Fruit fly (Drosophila melanogaster) whole organism, wandering third instar larva: ENCODE results near the gene Golgin84.
A peak's percentile ranks its signal among the peaks of the same experiment; 100 is the strongest.

Experiments
- Abd-B ChIP-seq: fragments of >200 bp; optimal IDR thresholded peaks from 2 replicates; lab custom pipeline; 2017; ENCODE audit warnings: missing biosample characterization, missing genetic modification characterization
- CG32264 ChIP-seq: fragments of 200-800 bp; sonication (Bioruptor generic); optimal IDR thresholded peaks from 2 replicates; lab custom pipeline; 2016; ENCODE audit warnings: missing biosample characterization, missing genetic modification characterization
- CG9705 ChIP-seq: fragments of 200-800 bp; sonication (Bioruptor generic); optimal IDR thresholded peaks from 2 replicates; lab custom pipeline; 2018; ENCODE audit warnings: missing biosample characterization, mild to moderate bottlenecking, missing genetic modification characterization
- CrebA ChIP-seq: fragments of 200-800 bp; sonication (Bioruptor generic); optimal IDR thresholded peaks from 2 replicates; lab custom pipeline; 2016; ENCODE audit warnings: missing biosample characterization, mild to moderate bottlenecking, missing genetic modification characterization, borderline replicate concordance
- Dfd ChIP-seq: fragments of >200 bp; optimal IDR thresholded peaks from 2 replicates; lab custom pipeline; 2017; ENCODE audit warnings: missing biosample characterization, missing genetic modification characterization
- Dif ChIP-seq: fragments of 200-275, 200-300 bp; sonication (Bioruptor generic); optimal IDR thresholded peaks from 2 replicates; lab custom pipeline; 2018; ENCODE audit warnings: missing biosample characterization, missing genetic modification characterization; ENCODE audit not compliant: partially characterized antibody
- GATAd ChIP-seq: sonication (Bioruptor generic); optimal IDR thresholded peaks from 2 replicates; lab custom pipeline; 2016; ENCODE audit warnings: missing biosample characterization, missing genetic modification characterization
- HLH106 ChIP-seq: fragments of 200-800 bp; optimal IDR thresholded peaks from 3 replicates; lab custom pipeline; 2019; ENCODE audit warnings: missing biosample characterization, mild to moderate bottlenecking, missing genetic modification characterization, moderate library complexity
- Hr83 ChIP-seq: fragments of 200-300 bp; sonication (Bioruptor generic); optimal IDR thresholded peaks from 2 replicates; lab custom pipeline; 2016; ENCODE audit warnings: missing biosample characterization, mild to moderate bottlenecking, missing genetic modification characterization, moderate library complexity; ENCODE audit not compliant: poor library complexity, severe bottlenecking
- Mio ChIP-seq: sonication (Bioruptor generic); optimal IDR thresholded peaks from 2 replicates; lab custom pipeline; 2016; ENCODE audit warnings: missing biosample characterization, missing genetic modification characterization
- Myc ChIP-seq: fragments of >200 bp; optimal IDR thresholded peaks from 2 replicates; lab custom pipeline; 2017
- N ChIP-seq: fragments of >200 bp; optimal IDR thresholded peaks from 2 replicates; lab custom pipeline; 2018; ENCODE audit warnings: missing biosample characterization, missing external identifiers, missing genetic modification characterization
- OdsH ChIP-seq: fragments of 200-800 bp; sonication (Bioruptor generic); optimal IDR thresholded peaks from 2 replicates; lab custom pipeline; 2016; ENCODE audit warnings: missing biosample characterization, mild to moderate bottlenecking, missing genetic modification characterization
- Rel ChIP-seq, 2 experiments: fragments of 200-800 bp; sonication (Bioruptor generic) in 1 of 2; optimal IDR thresholded peaks; 2 replicates in 1 of 2; 3 replicates in 1 of 2; lab custom pipeline; 2016 to 2019; ENCODE audit warnings: mild to moderate bottlenecking in 2 of 2, missing biosample characterization in 2 of 2, missing genetic modification characterization in 2 of 2, moderate library complexity in 1 of 2
- Sp1 ChIP-seq: fragments of 200-800 bp; sonication (Bioruptor generic); optimal IDR thresholded peaks from 3 replicates; lab custom pipeline; 2019; ENCODE audit warnings: missing biosample characterization, mild to moderate bottlenecking, missing genetic modification characterization, moderate library complexity
- Vsx2 ChIP-seq: fragments of 200-300, 225-300 bp; sonication (Bioruptor generic); optimal IDR thresholded peaks from 2 replicates; lab custom pipeline; 2018; ENCODE audit warnings: missing biosample characterization, missing genetic modification characterization; ENCODE audit not compliant: partially characterized antibody
- br ChIP-seq: fragments of 200-800 bp; sonication (Bioruptor generic); optimal IDR thresholded peaks from 2 replicates; lab custom pipeline; 2016; ENCODE audit warnings: missing biosample characterization, missing genetic modification characterization
- brk ChIP-seq: fragments of 200-800 bp; sonication (Bioruptor generic); optimal IDR thresholded peaks from 2 replicates; lab custom pipeline; 2016; ENCODE audit warnings: missing biosample characterization, mild to moderate bottlenecking, missing genetic modification characterization
- dmrt93B ChIP-seq: fragments of 200-800 bp; sonication (Bioruptor generic); optimal IDR thresholded peaks from 2 replicates; lab custom pipeline; 2018; ENCODE audit warnings: missing biosample characterization, mild to moderate bottlenecking, missing genetic modification characterization
- dsf ChIP-seq: sonication (Bioruptor generic); optimal IDR thresholded peaks from 2 replicates; lab custom pipeline; 2016; ENCODE audit warnings: missing biosample characterization, missing genetic modification characterization, borderline replicate concordance
- ey ChIP-seq: fragments of 200-800 bp; sonication (Bioruptor generic); optimal IDR thresholded peaks from 2 replicates; lab custom pipeline; 2016; ENCODE audit warnings: missing biosample characterization, missing genetic modification characterization
- foxo ChIP-seq, 2 experiments: fragments of 200-800 bp; sonication (Bioruptor generic); optimal IDR thresholded peaks; 2 replicates in 1 of 2; 3 replicates in 1 of 2; lab custom pipeline; 2016 to 2017; ENCODE audit warnings: missing biosample characterization in 2 of 2, missing genetic modification characterization in 2 of 2
- fru ChIP-seq: fragments of 200-800 bp; sonication (Bioruptor generic); optimal IDR thresholded peaks from 3 replicates; lab custom pipeline; 2016; ENCODE audit warnings: missing biosample characterization, mild to moderate bottlenecking, missing genetic modification characterization
- h ChIP-seq: fragments of 200-800 bp; sonication (Bioruptor generic); optimal IDR thresholded peaks from 3 replicates; lab custom pipeline; 2016; ENCODE audit warnings: missing biosample characterization, mild to moderate bottlenecking, missing genetic modification characterization
- jim ChIP-seq: fragments of 175-275, 200-325 bp; sonication (Bioruptor generic); optimal IDR thresholded peaks from 2 replicates; lab custom pipeline; 2016; ENCODE audit warnings: missing biosample characterization, mild to moderate bottlenecking, missing genetic modification characterization
- lola ChIP-seq: fragments of >200 bp; optimal IDR thresholded peaks from 2 replicates; lab custom pipeline; 2017; ENCODE audit warnings: missing biosample characterization, missing genetic modification characterization
- psq ChIP-seq: fragments of 200-800 bp; sonication (Bioruptor generic); optimal IDR thresholded peaks from 3 replicates; lab custom pipeline; 2017; ENCODE audit warnings: missing biosample characterization, mild to moderate bottlenecking, missing genetic modification characterization, moderate library complexity
- sage ChIP-seq: fragments of 200-800 bp; sonication (Bioruptor generic); optimal IDR thresholded peaks from 2 replicates; lab custom pipeline; 2016; ENCODE audit warnings: missing biosample characterization, mild to moderate bottlenecking, missing genetic modification characterization
- sv ChIP-seq: fragments of 200-800 bp; sonication (Bioruptor generic); optimal IDR thresholded peaks from 3 replicates; lab custom pipeline; 2016; ENCODE audit warnings: missing biosample characterization, missing genetic modification characterization
- tai ChIP-seq: sonication (Bioruptor generic); optimal IDR thresholded peaks from 2 replicates; lab custom pipeline; 2016; ENCODE audit warnings: missing biosample characterization, missing genetic modification characterization
- usp ChIP-seq: fragments of >200 bp; optimal IDR thresholded peaks from 2 replicates; lab custom pipeline; 2017; ENCODE audit warnings: missing biosample characterization, missing genetic modification characterization
- woc ChIP-seq: sonication (Bioruptor generic); optimal IDR thresholded peaks from 2 replicates; lab custom pipeline; 2016; ENCODE audit warnings: missing biosample characterization, mild to moderate bottlenecking, missing genetic modification characterization

Gene Golgin84

dm6 chr3R:24320342-24320711 lies 37.4 kb downstream of the Golgin84 start:
- TF ChIP-seq GATAd (GFP tag; lab: Kevin White, UChicago) (no peak), Vsx2 (GFP tag; lab: Kevin White, UChicago) (peak; percentile 96)

dm6 chr3R:24319632-24320341 lies 38.0 kb downstream of the Golgin84 start:
- TF ChIP-seq woc (GFP tag; lab: Kevin White, UChicago) = no peak
- TF ChIP-seq lola (GFP tag; lab: Kevin White, UChicago) = no peak
- TF ChIP-seq fru (GFP tag; lab: Kevin White, UChicago) = no peak
- no peak for TF ChIP-seq CrebA (GFP tag; lab: Kevin White, UChicago)
- no peak for TF ChIP-seq Dfd
- TF ChIP-seq Rel (GFP tag; optimal IDR thresholded peaks at IDR 0.05; lab: Kevin White, UChicago) = no peak
- TF ChIP-seq Rel (tag; optimal IDR thresholded peaks at IDR 0.05; lab: Kevin White, UChicago) = peak; percentile 87
- TF ChIP-seq h = no peak
- no peak for TF ChIP-seq brk

dm6 chr3R:24319083-24319381 lies 38.7 kb downstream of the Golgin84 start:
- TF ChIP-seq dmrt93B (no peak), Vsx2 (GFP tag; lab: Kevin White, UChicago) (no peak), tai (GFP tag; lab: Kevin White, UChicago) (no peak)
- TF ChIP-seq, all 38 proteins: peak for 0

dm6 chr3R:24318217-24319082 lies 39.3 kb downstream of the Golgin84 start, which contains the start of the genes Nab2 and BRWD3:
TSS of gene Nab2 (minus strand) at chr3R:24318419.
TSS of gene BRWD3 (plus strand) at chr3R:24319000.
- TF ChIP-seq Myc (lab: Kevin White, UChicago) = peak; percentile 26
- TF ChIP-seq CG9705 (GFP tag; lab: Kevin White, UChicago) = peak; percentile 15
- no peak for TF ChIP-seq Dif (GFP tag; lab: Kevin White, UChicago)
- no peak for TF ChIP-seq Sp1 (GFP tag; lab: Kevin White, UChicago)
- TF ChIP-seq jim (GFP tag; lab: Kevin White, UChicago) = no peak
- no peak for TF ChIP-seq dmrt93B
- no peak for TF ChIP-seq Rel (GFP tag; optimal IDR thresholded peaks at IDR 0.05; lab: Kevin White, UChicago)
- TF ChIP-seq Rel (tag; optimal IDR thresholded peaks at IDR 0.05; lab: Kevin White, UChicago) = no peak
- TF ChIP-seq CG32264 (GFP tag; lab: Kevin White, UChicago) = no peak
- TF ChIP-seq Mio = no peak
- TF ChIP-seq HLH106 (tag; lab: Kevin White, UChicago) = peak; percentile 7
- TF ChIP-seq usp (GFP tag; lab: Kevin White, UChicago) = no peak
- TF ChIP-seq tai (GFP tag; lab: Kevin White, UChicago) = no peak
- peak; percentile 48 for TF ChIP-seq psq (GFP tag; lab: Kevin White, UChicago)
- TF ChIP-seq sage (GFP tag; lab: Kevin White, UChicago) = no peak
- no peak for TF ChIP-seq CrebA (GFP tag; lab: Kevin White, UChicago)
- no peak for TF ChIP-seq N (GFP tag; lab: Kevin White, UChicago)
- TF ChIP-seq Vsx2 (GFP tag; lab: Kevin White, UChicago) = no peak
- TF ChIP-seq ey (GFP tag; lab: Kevin White, UChicago) = peak; percentile 31
- TF ChIP-seq Hr83 (GFP tag; lab: Kevin White, UChicago) = peak; percentile 66
- peak in 1 of 2 experiments; percentile 32 for TF ChIP-seq foxo (GFP tag; optimal IDR thresholded peaks at IDR 0.05; lab: Kevin White, UChicago)
- TF ChIP-seq sv (GFP tag; lab: Kevin White, UChicago) = peak; percentile 28
- no peak for TF ChIP-seq brk
- TF ChIP-seq h = no peak
- no peak for TF ChIP-seq Abd-B (GFP tag; lab: Kevin White, UChicago)
- no peak for TF ChIP-seq br (GFP tag; lab: Kevin White, UChicago)
- TF ChIP-seq dsf (GFP tag; lab: Kevin White, UChicago) = no peak
- no peak for TF ChIP-seq OdsH
